Fruit fly (Drosophila melanogaster): Measurements from ENCODE around the gene dpr5.

dpr5 gene

dm6 chr3R:11460502-11461358 lies 39.1 kb upstream of the dpr5 start, which contains the start of gene PGRP-LB (continued):
- TF ChIP-seq Sox14 (GFP tag; optimal IDR thresholded peaks at IDR 0.05) (peak; percentile 12), fd59A (GFP tag; optimal IDR thresholded peaks at IDR 0.05) (no peak), OdsH (GFP tag; optimal IDR thresholded peaks at IDR 0.05) (no peak), topi (GFP tag; optimal IDR thresholded peaks at IDR 0.05) (no peak), fkh (GFP tag; optimal IDR thresholded peaks at IDR 0.05) (peak; percentile 66), CG6792 (GFP tag; optimal IDR thresholded peaks at IDR 0.05) (no peak), Hr39 (GFP tag; optimal IDR thresholded peaks at IDR 0.05) (peak; percentile 29), Smox (GFP tag; optimal IDR thresholded peaks at IDR 0.05) (peak; percentile 29), CG16779 (tag; optimal IDR thresholded peaks at IDR 0.05) (no peak)

dm6 chr3R:11467812-11468211 lies 32.0 kb upstream of the dpr5 start:
- no peak for TF ChIP-seq net (GFP tag; optimal IDR thresholded peaks at IDR 0.05)
- no peak for TF ChIP-seq salr (GFP tag; optimal IDR thresholded peaks at IDR 0.05)
- TF ChIP-seq Eip93F (GFP tag; optimal IDR thresholded peaks at IDR 0.05) = no peak
- TF ChIP-seq CG8119 (GFP tag; IDR thresholded peaks at IDR 0.05) = no peak
- no peak for TF ChIP-seq svp (GFP tag)
- TF ChIP-seq eg (GFP tag; IDR thresholded peaks at IDR 0.05) = no peak
- no peak for TF ChIP-seq CG8632 (GFP tag; optimal IDR thresholded peaks at IDR 0.05)
- no peak for TF ChIP-seq CG11294 (GFP tag; IDR thresholded peaks at IDR 0.05)
- TF ChIP-seq CG3032 (tag; optimal IDR thresholded peaks at IDR 0.05) = no peak
- no peak for TF ChIP-seq Sox15 (GFP tag; optimal IDR thresholded peaks at IDR 0.05)
- TF ChIP-seq CG6163 (GFP tag; IDR thresholded peaks at IDR 0.05) = no peak
- TF ChIP-seq dsx (GFP tag; optimal IDR thresholded peaks at IDR 0.05; ENCODE audit: poor library complexity, severe bottlenecking) = no peak
- no peak for TF ChIP-seq Lpt (GFP tag; optimal IDR thresholded peaks at IDR 0.05)

dm6 chr3R:11469745-11470144 lies 30.0 kb upstream of the dpr5 start:
- TF ChIP-seq Ets96B (tag; optimal IDR thresholded peaks at IDR 0.05) (no peak), CG6792 (GFP tag; optimal IDR thresholded peaks at IDR 0.05) (no peak), vri (GFP tag; optimal IDR thresholded peaks at IDR 0.05) (no peak), Blimp-1 (GFP tag; optimal IDR thresholded peaks at IDR 0.05) (no peak), Sox14 (GFP tag; optimal IDR thresholded peaks at IDR 0.05) (no peak), dac (GFP tag; optimal IDR thresholded peaks at IDR 0.05) (no peak), Eip78C (GFP tag) (peak; percentile 68), Hr4 (GFP tag; optimal IDR thresholded peaks at IDR 0.05) (peak; percentile 38), CG6808 (GFP tag; optimal IDR thresholded peaks at IDR 0.05) (no peak), CG3919 (GFP tag; optimal IDR thresholded peaks at IDR 0.05) (no peak), Gug (GFP tag; IDR thresholded peaks at IDR 0.05) (no peak), CG10631 (GFP tag; optimal IDR thresholded peaks at IDR 0.05) (no peak), Hr38 (GFP tag; optimal IDR thresholded peaks at IDR 0.05) (no peak), fd85E (GFP tag; optimal IDR thresholded peaks at IDR 0.05) (no peak), Sox15 (GFP tag; optimal IDR thresholded peaks at IDR 0.05) (no peak), CG6854 (GFP tag; optimal IDR thresholded peaks at IDR 0.05) (no peak), Met (GFP tag; optimal IDR thresholded peaks at IDR 0.05) (no peak), lz (GFP tag; optimal IDR thresholded peaks at IDR 0.05) (no peak), OdsH (GFP tag; optimal IDR thresholded peaks at IDR 0.05) (no peak), eg (GFP tag; IDR thresholded peaks at IDR 0.05) (0 out of 3 replicates have a peak, but pooled peaks have one; percentile 13), Hr39 (GFP tag; optimal IDR thresholded peaks at IDR 0.05) (no peak), CG9139 (GFP tag; optimal IDR thresholded peaks at IDR 0.05) (no peak), fd59A (GFP tag; optimal IDR thresholded peaks at IDR 0.05) (no peak), fkh (GFP tag; optimal IDR thresholded peaks at IDR 0.05) (no peak), achi (GFP tag; optimal IDR thresholded peaks at IDR 0.05) (no peak), ss (GFP tag; optimal IDR thresholded peaks at IDR 0.05) (no peak), CG34406 (GFP tag; optimal IDR thresholded peaks at IDR 0.05) (no peak), CG15336 (GFP tag; IDR thresholded peaks at IDR 0.05) (peak; percentile 23; the same call in 1 of the 2 replicates), CG8319 (GFP tag; optimal IDR thresholded peaks at IDR 0.05) (no peak), CG4318 (GFP tag; optimal IDR thresholded peaks at IDR 0.05) (peak; percentile 0), Eip93F (GFP tag; optimal IDR thresholded peaks at IDR 0.05) (no peak), CG32006 (GFP tag; optimal IDR thresholded peaks at IDR 0.05) (peak; percentile 41), CG1621 (tag; optimal IDR thresholded peaks at IDR 0.05) (no peak), acj6 (GFP tag; optimal IDR thresholded peaks at IDR 0.05) (no peak), svp (GFP tag) (peak; percentile 14)
